Fruit fly (Drosophila melanogaster) whole organism, embryonic: ENCODE results near the gene CG31793.

Experiments used
- Bgb ChIP-seq: fragments of 200-800 bp; sonication (Bioruptor generic); IDR thresholded peaks from 2 replicates; pipeline ENCODE4 v1.3.6; 2022; ENCODE audit warnings: missing biosample characterization, missing genetic modification characterization; ENCODE audit not compliant: partially characterized antibody
- BtbVII ChIP-seq: fragments of 200-800 bp; sonication (Bioruptor generic); optimal IDR thresholded peaks from 3 replicates; lab custom pipeline; 2017; ENCODE audit warnings: missing biosample characterization, mild to moderate bottlenecking, missing genetic modification characterization
- CG1024 ChIP-seq: fragments of 200-800 bp; sonication (Bioruptor generic); IDR thresholded peaks from 2 replicates; pipeline ENCODE4 v1.3.6; 2022; ENCODE audit warnings: missing biosample characterization, missing genetic modification characterization
- CG13287 ChIP-seq: fragments of 200-800 bp; sonication (Bioruptor generic); IDR thresholded peaks from 2 replicates; pipeline ENCODE4 v1.3.6; 2022; ENCODE audit warnings: missing biosample characterization, missing genetic modification characterization; ENCODE audit not compliant: partially characterized antibody
- CG13894 ChIP-seq: fragments of 200-800 bp; sonication (Bioruptor generic); optimal IDR thresholded peaks from 3 replicates; lab custom pipeline; 2018; ENCODE audit warnings: missing biosample characterization, mild to moderate bottlenecking, missing genetic modification characterization, moderate library complexity
- CG16813 ChIP-seq: fragments of 200-800 bp; sonication (Bioruptor generic); IDR thresholded peaks from 3 replicates; pipeline ENCODE4 v1.3.6; 2022; ENCODE audit warnings: missing biosample characterization, missing genetic modification characterization; ENCODE audit not compliant: partially characterized antibody
- CG17186 ChIP-seq: fragments of 200-800 bp; sonication (Bioruptor generic); optimal IDR thresholded peaks from 3 replicates; lab custom pipeline; 2017; ENCODE audit warnings: missing biosample characterization, missing genetic modification reagents, missing genetic modification characterization
- CG17802 ChIP-seq: fragments of 200-800 bp; sonication (Bioruptor generic); optimal IDR thresholded peaks from 2 replicates; lab custom pipeline; 2018; ENCODE audit warnings: missing biosample characterization, mild to moderate bottlenecking, missing genetic modification characterization, moderate library complexity
- CG18599 ChIP-seq: fragments of 200-800 bp; sonication (Bioruptor generic); optimal IDR thresholded peaks from 3 replicates; lab custom pipeline; 2017; ENCODE audit warnings: missing biosample characterization, missing genetic modification characterization, mild to moderate bottlenecking, moderate library complexity, missing genetic modification reagents
- CG32772 ChIP-seq: fragments of 200-800 bp; sonication (Bioruptor generic); IDR thresholded peaks from 2 replicates; pipeline ENCODE4 v1.3.6; 2022; ENCODE audit warnings: missing biosample characterization, missing genetic modification characterization
- CG33557 ChIP-seq: fragments of 200-800 bp; sonication (Bioruptor generic); optimal IDR thresholded peaks from 2 replicates; lab custom pipeline; 2019; ENCODE audit warnings: missing biosample characterization, mild to moderate bottlenecking, missing genetic modification characterization, moderate library complexity
- CG4282 ChIP-seq: fragments of 200-800 bp; sonication (Bioruptor generic); optimal IDR thresholded peaks from 2 replicates; lab custom pipeline; 2016; ENCODE audit warnings: missing biosample characterization, missing genetic modification characterization
- CG4360 ChIP-seq: fragments of 200-800 bp; sonication (Bioruptor generic); IDR thresholded peaks from 2 replicates; pipeline ENCODE4 v1.3.6; 2022; ENCODE audit warnings: missing biosample characterization, missing genetic modification characterization
- CG4730 ChIP-seq: fragments of 200-800 bp; sonication (Bioruptor generic); IDR thresholded peaks from 2 replicates; pipeline ENCODE4 v1.3.6; 2022; ENCODE audit warnings: missing biosample characterization, missing genetic modification characterization
- CG7839 ChIP-seq: fragments of 200-800 bp; sonication (Bioruptor generic); optimal IDR thresholded peaks from 3 replicates; lab custom pipeline; 2018; ENCODE audit warnings: missing biosample characterization, mild to moderate bottlenecking, missing genetic modification characterization, moderate library complexity
- CG8765 ChIP-seq: fragments of 200-800 bp; sonication (Bioruptor generic); IDR thresholded peaks from 2 replicates; pipeline ENCODE4 v1.3.6; 2022; ENCODE audit warnings: missing biosample characterization, missing genetic modification characterization
- CG9727 ChIP-seq: fragments of 200-800 bp; sonication (Bioruptor generic); optimal IDR thresholded peaks from 3 replicates; lab custom pipeline; 2017; ENCODE audit warnings: missing biosample characterization, mild to moderate bottlenecking, missing genetic modification characterization
- D ChIP-seq, 2 experiments: fragments of 200-800 bp in 1 of 2; fragments of >200 bp in 1 of 2; sonication (Bioruptor generic) in 1 of 2; optimal IDR thresholded peaks; 2 replicates in 1 of 2; 3 replicates in 1 of 2; lab custom pipeline; 2017; ENCODE audit warnings: mild to moderate bottlenecking in 1 of 2, missing biosample characterization in 1 of 2, missing genetic modification characterization in 1 of 2, missing genetic modification reagents in 1 of 2
- Doc3 ChIP-seq: fragments of 200-800 bp; sonication (Bioruptor generic); IDR thresholded peaks from 3 replicates; pipeline ENCODE4 v1.3.6; 2022; ENCODE audit warnings: missing biosample characterization, missing genetic modification characterization; ENCODE audit not compliant: partially characterized antibody
- Elba2 ChIP-seq: fragments of 200-800 bp; sonication (Bioruptor generic); optimal IDR thresholded peaks from 3 replicates; lab custom pipeline; 2016; ENCODE audit warnings: missing biosample characterization, missing genetic modification characterization
- H2.0 ChIP-seq: fragments of 200-800 bp; sonication (Bioruptor generic); IDR thresholded peaks from 2 replicates; pipeline ENCODE4 v1.3.6; 2022; ENCODE audit warnings: missing biosample characterization, missing genetic modification characterization
- HLH4C ChIP-seq: fragments of 200-800 bp; sonication (Bioruptor generic); IDR thresholded peaks from 3 replicates; pipeline ENCODE4 v1.3.6; 2022; ENCODE audit warnings: missing biosample characterization, missing genetic modification characterization; ENCODE audit not compliant: partially characterized antibody
- NC2α ChIP-seq: fragments of 200-800 bp; sonication (Bioruptor generic); optimal IDR thresholded peaks from 2 replicates; lab custom pipeline; 2016; ENCODE audit warnings: missing biosample characterization, missing genetic modification characterization
- Rx ChIP-seq: fragments of 200-800 bp; sonication (Bioruptor generic); IDR thresholded peaks from 2 replicates; pipeline ENCODE4 v1.3.6; 2022; ENCODE audit warnings: missing biosample characterization, missing genetic modification characterization
- Sox102F ChIP-seq: fragments of 200-800 bp; sonication (Bioruptor generic); optimal IDR thresholded peaks from 2 replicates; lab custom pipeline; 2018; ENCODE audit warnings: missing biosample characterization, mild to moderate bottlenecking, missing genetic modification characterization, moderate library complexity
- TFAM ChIP-seq: fragments of 200-800 bp; sonication (Bioruptor generic); optimal IDR thresholded peaks from 2 replicates; lab custom pipeline; 2017; ENCODE audit warnings: missing biosample characterization, missing genetic modification characterization, inconsistent platforms
- Taf1 ChIP-seq: fragments of 200-800 bp; sonication (Bioruptor generic); IDR thresholded peaks from 2 replicates; pipeline ENCODE4 v1.3.6; 2022; ENCODE audit warnings: missing biosample characterization, missing genetic modification characterization
- Usf ChIP-seq: fragments of 200-800 bp; sonication (Bioruptor generic); optimal IDR thresholded peaks from 2 replicates; lab custom pipeline; 2017; ENCODE audit warnings: missing genotype, missing biosample characterization, missing genetic modification characterization
- ab ChIP-seq: fragments of 200-800 bp; sonication (Bioruptor generic); optimal IDR thresholded peaks from 2 replicates; lab custom pipeline; 2016; ENCODE audit warnings: missing biosample characterization, missing genetic modification characterization
- ase ChIP-seq: fragments of 200-800 bp; sonication (Bioruptor generic); IDR thresholded peaks from 3 replicates; pipeline ENCODE4 v1.3.6; 2022; ENCODE audit warnings: missing biosample characterization, missing genetic modification characterization
- cato ChIP-seq: fragments of 200-800 bp; sonication (Bioruptor generic); optimal IDR thresholded peaks from 2 replicates; lab custom pipeline; 2016; ENCODE audit warnings: missing biosample characterization, missing genetic modification characterization, borderline replicate concordance
- cwo ChIP-seq: fragments of 200-800 bp; sonication (Bioruptor generic); optimal IDR thresholded peaks from 3 replicates; lab custom pipeline; 2017; ENCODE audit warnings: missing biosample characterization, missing genetic modification characterization, mild to moderate bottlenecking, moderate library complexity, missing genetic modification reagents
- exex ChIP-seq: fragments of 200-800 bp; sonication (Bioruptor generic); optimal IDR thresholded peaks from 4 replicates; lab custom pipeline; 2018; ENCODE audit warnings: missing biosample characterization, mild to moderate bottlenecking, missing genetic modification characterization, moderate library complexity
- gcm ChIP-seq: fragments of 200-800 bp; sonication (Bioruptor generic); optimal IDR thresholded peaks from 2 replicates; lab custom pipeline; 2019; ENCODE audit warnings: missing biosample characterization, mild to moderate bottlenecking, missing genetic modification characterization, moderate library complexity
- hkb ChIP-seq, 2 experiments: fragments of 200-800 bp in 1 of 2; fragments of >200 bp in 1 of 2; sonication (Bioruptor generic) in 1 of 2; IDR thresholded peaks in 1 of 2; optimal IDR thresholded peaks in 1 of 2; 2 replicates each; pipeline versions ENCODE4 v1.3.6 to Lab custom; 2017 to 2022; ENCODE audit warnings: missing biosample characterization in 1 of 2, missing genetic modification characterization in 1 of 2
- ind ChIP-seq: fragments of 200-800 bp; sonication (Bioruptor generic); optimal IDR thresholded peaks from 3 replicates; lab custom pipeline; 2016; ENCODE audit warnings: missing biosample characterization, missing genetic modification characterization
- knrl ChIP-seq: fragments of 200-800 bp; sonication (Bioruptor generic); IDR thresholded peaks from 3 replicates; pipeline ENCODE4 v1.3.6; 2022; ENCODE audit warnings: missing biosample characterization, missing genetic modification characterization; ENCODE audit not compliant: partially characterized antibody
- nerfin-1 ChIP-seq: fragments of 200-800 bp; sonication (Bioruptor generic); optimal IDR thresholded peaks from 3 replicates; lab custom pipeline; 2019; ENCODE audit warnings: missing biosample characterization, mild to moderate bottlenecking, missing genetic modification characterization, moderate library complexity
- org-1 ChIP-seq: fragments of 200-800 bp; sonication (Bioruptor generic); optimal IDR thresholded peaks from 2 replicates; lab custom pipeline; 2017; ENCODE audit warnings: missing biosample characterization, missing genetic modification characterization
- pros ChIP-seq: fragments of 200-800 bp; sonication (Bioruptor generic); optimal IDR thresholded peaks from 3 replicates; lab custom pipeline; 2019; ENCODE audit warnings: missing biosample characterization, mild to moderate bottlenecking, missing genetic modification characterization, moderate library complexity
- repo ChIP-seq: fragments of 200-800 bp; sonication (Bioruptor generic); optimal IDR thresholded peaks from 2 replicates; lab custom pipeline; 2016; ENCODE audit warnings: missing biosample characterization, missing genetic modification characterization
- ro ChIP-seq: fragments of 200-800 bp; sonication (Bioruptor generic); IDR thresholded peaks from 2 replicates; pipeline ENCODE4 v1.3.6; 2022; ENCODE audit warnings: missing biosample characterization, missing genetic modification characterization
- sr ChIP-seq: fragments of 200-800 bp; sonication (Bioruptor generic); IDR thresholded peaks from 3 replicates; pipeline ENCODE4 v1.3.6; 2022; ENCODE audit warnings: missing biosample characterization, missing genetic modification characterization
- tgo ChIP-seq: fragments of 200-800 bp; sonication (Bioruptor generic); IDR thresholded peaks from 3 replicates; pipeline ENCODE4 v1.3.6; 2022; ENCODE audit warnings: missing biosample characterization, missing genetic modification characterization
- twi ChIP-seq: fragments of 200-800 bp; optimal IDR thresholded peaks from 2 replicates; lab custom pipeline; 2019; ENCODE audit warnings: missing biosample characterization, mild to moderate bottlenecking, missing genetic modification characterization, moderate library complexity
- vnd ChIP-seq: fragments of 200-800 bp; sonication (Bioruptor generic); IDR thresholded peaks from 3 replicates; pipeline ENCODE4 v1.3.6; 2022; ENCODE audit warnings: missing biosample characterization, missing genetic modification characterization; ENCODE audit not compliant: partially characterized antibody
- yki ChIP-seq: fragments of >200 bp; optimal IDR thresholded peaks from 3 replicates; lab custom pipeline; 2018
- zfh2 ChIP-seq: fragments of 200-800 bp; sonication (Bioruptor generic); optimal IDR thresholded peaks from 2 replicates; lab custom pipeline; 2016; ENCODE audit warnings: missing biosample characterization, missing genetic modification characterization

The CG31793 gene

DNA sequence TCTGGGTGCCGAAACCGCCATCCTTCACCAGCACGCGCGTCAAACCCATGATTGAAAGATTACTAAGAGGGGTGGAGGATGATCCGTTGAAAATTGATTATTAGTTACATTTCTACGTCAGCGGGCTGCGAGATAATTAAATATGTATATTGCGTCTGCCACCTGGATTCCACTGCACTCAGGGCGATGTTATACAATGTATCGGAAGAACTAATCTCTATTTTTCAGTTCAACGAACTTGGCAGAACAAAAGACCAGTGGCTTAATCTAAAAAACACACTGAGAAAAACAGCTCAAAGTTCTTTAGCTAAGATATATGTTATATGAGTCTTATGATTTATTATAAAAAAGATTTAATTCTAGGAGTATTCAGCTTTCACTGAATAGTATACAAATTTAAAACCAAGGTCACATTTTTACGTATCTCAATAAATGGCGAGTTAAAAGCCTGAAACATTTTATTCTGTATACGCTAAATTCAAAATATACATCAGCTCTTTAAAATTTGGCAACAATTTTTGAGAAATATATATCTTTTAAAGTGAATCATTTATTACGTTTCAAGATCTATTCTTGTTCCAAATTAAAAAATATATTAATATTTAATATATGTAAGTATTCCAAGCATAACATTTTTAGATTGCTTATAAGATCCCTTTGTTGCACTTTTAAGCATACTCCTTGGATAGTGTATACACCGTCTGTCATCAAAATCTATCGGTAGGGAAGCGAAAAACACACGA, 49.5 kb upstream of the CG31793 start (continued):
- TF ChIP-seq yki (lab: Kevin White, UChicago) (no peak), Doc3 (GFP tag; lab: Robert Waterston, UW) (no peak), CG8765 (no peak), Sox102F (GFP tag; lab: Kevin White, UChicago) (peak; percentile 27), cato (no peak), Taf1 (GFP tag; lab: Robert Waterston, UW) (no peak), ind (GFP tag; lab: Kevin White, UChicago) (no peak), Bgb (no peak), Elba2 (GFP tag; lab: Kevin White, UChicago) (no peak), Usf (GFP tag; lab: Kevin White, UChicago) (no peak), ab (GFP tag; lab: Kevin White, UChicago) (no peak), CG16813 (GFP tag; lab: Robert Waterston, UW) (no peak), Rx (GFP tag; lab: Robert Waterston, UW) (no peak; the same call in 1 of the 2 replicates), ase (no peak), D (optimal IDR thresholded peaks at IDR 0.05; lab: Kevin White, UChicago) (no peak), D (GFP tag; optimal IDR thresholded peaks at IDR 0.05; lab: Kevin White, UChicago) (no peak), sr (GFP tag; lab: Robert Waterston, UW) (no peak), twi (no peak), CG32772 (no peak), org-1 (no peak), nerfin-1 (tag; lab: Kevin White, UChicago) (no peak), hkb (optimal IDR thresholded peaks at IDR 0.05; lab: Kevin White, UChicago) (no peak), hkb (GFP tag; IDR thresholded peaks at IDR 0.05; lab: Robert Waterston, UW) (no peak), HLH4C (GFP tag; lab: Robert Waterston, UW) (no peak), BtbVII (peak; percentile 8), cwo (peak; percentile 17), zfh2 (GFP tag; lab: Kevin White, UChicago) (no peak), TFAM (GFP tag; lab: Kevin White, UChicago) (no peak), CG4360 (no peak), tgo (GFP tag; lab: Robert Waterston, UW) (no peak; the same call in 2 of the 3 replicates), CG33557 (no peak), CG4282 (no peak), knrl (GFP tag; lab: Robert Waterston, UW) (no peak), NC2α (GFP tag; lab: Kevin White, UChicago) (no peak), H2.0 (GFP tag; lab: Robert Waterston, UW) (no peak), gcm (GFP tag; lab: Kevin White, UChicago) (no peak), CG17186 (GFP tag; lab: Kevin White, UChicago) (no peak), CG13287 (GFP tag; lab: Robert Waterston, UW) (no peak), CG18599 (peak; percentile 43), repo (GFP tag; lab: Kevin White, UChicago) (no peak), CG9727 (GFP tag; lab: Kevin White, UChicago) (peak; percentile 51), exex (tag; lab: Kevin White, UChicago) (no peak), CG17802 (no peak), vnd (GFP tag; lab: Robert Waterston, UW) (no peak), pros (GFP tag; lab: Kevin White, UChicago) (no peak), ro (no peak), CG1024 (GFP tag; lab: Robert Waterston, UW) (no peak), CG7839 (tag; lab: Kevin White, UChicago) (peak; percentile 58), CG13894 (no peak), CG4730 (GFP tag; lab: Robert Waterston, UW) (no peak)
